Worm (Caenorhabditis elegans): ENCODE measurements around the gene F13B12.7.

F13B12.7 gene

DNA sequence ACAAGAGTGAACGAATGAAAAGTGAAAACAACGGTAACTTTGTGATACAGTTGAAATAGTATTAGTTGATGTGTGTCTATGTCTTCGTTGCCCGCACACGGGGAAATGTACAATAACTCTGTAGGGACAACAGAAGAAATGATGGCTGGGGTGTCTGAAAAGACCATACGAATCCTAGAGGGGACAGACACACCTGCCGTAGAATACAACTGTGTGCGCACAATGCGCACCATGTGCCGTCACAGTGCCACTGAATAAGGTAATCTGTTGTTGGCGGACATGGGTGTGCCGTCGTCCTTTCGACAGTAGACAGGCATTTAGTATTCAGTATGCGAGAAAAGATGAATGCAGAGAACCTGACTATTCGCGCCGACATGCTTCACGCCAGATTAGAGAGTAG lies 22.4 kb upstream of the F13B12.7 start:
- no peak for TF ChIP-seq med-1 (GFP tag; optimal IDR thresholded peaks at IDR 0.05; ENCODE audit: insufficient read depth)

DNA sequence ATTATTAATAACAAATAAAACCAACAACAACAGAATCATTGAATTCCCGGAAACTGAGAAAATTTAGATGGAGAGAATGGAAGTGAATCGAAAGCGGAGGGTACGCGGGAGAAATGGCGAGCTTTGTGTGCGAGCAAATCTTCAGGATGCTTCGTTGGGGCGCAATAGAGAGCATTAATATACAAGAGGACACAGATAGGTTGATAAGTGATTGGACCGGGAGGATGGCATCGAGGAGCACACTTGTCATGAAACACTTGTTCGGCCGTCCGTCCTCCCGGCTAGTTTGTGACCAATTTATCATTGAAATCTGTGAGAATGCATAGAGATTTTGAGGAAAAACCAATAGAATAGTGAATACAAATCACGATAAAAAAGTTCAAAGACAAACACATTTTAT lies 21.4 kb upstream of the F13B12.7 start:
- TF ChIP-seq med-1 (GFP tag; optimal IDR thresholded peaks at IDR 0.05; ENCODE audit: insufficient read depth) (no peak), ref-1 (GFP tag; conservative IDR thresholded peaks at IDR 0.05) (no peak), klf-2 (GFP tag; conservative IDR thresholded peaks at IDR 0.05) (no peak), ztf-29 (GFP tag; IDR thresholded peaks at IDR 0.05) (no peak), cog-1 (tag; optimal IDR thresholded peaks at IDR 0.05) (no peak), flt-1 (GFP tag; IDR thresholded peaks at IDR 0.05) (no peak), ztf-23 (GFP tag; IDR thresholded peaks at IDR 0.05) (no peak), T22C8.4 (GFP tag; IDR thresholded peaks at IDR 0.05) (no peak), tab-1 (GFP tag; IDR thresholded peaks at IDR 0.05) (no peak)

DNA sequence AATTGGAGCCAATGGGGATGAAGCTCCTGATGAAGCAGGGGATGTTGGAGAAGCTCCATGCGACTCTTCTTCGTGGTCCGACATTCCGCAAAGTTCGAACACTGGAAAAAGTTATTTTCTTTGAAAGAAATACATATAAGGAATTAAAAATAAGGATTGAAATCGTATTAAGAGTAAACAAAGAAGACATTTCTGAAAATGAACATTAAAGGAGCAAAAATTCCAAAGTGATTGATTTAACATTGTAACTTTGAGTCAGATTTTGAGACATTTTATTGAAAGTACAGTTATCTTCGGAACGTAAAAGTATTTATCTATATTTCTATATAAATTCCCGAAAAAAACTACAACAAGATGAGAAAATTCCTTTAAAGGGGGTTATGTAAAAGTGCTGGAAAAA lies 19.1 kb upstream of the F13B12.7 start, which contains the start of gene F13B12.1:
F13B12.1 (minus strand) TSS at position 101 of the 400 bp plus-strand sequence.
- no peak for TF ChIP-seq klf-2 (GFP tag; conservative IDR thresholded peaks at IDR 0.05)
- no peak for TF ChIP-seq ztf-29 (GFP tag; IDR thresholded peaks at IDR 0.05)
- TF ChIP-seq flt-1 (GFP tag; IDR thresholded peaks at IDR 0.05): no peak
- TF ChIP-seq tab-1 (GFP tag; IDR thresholded peaks at IDR 0.05): no peak
- no peak for TF ChIP-seq cog-1 (tag; optimal IDR thresholded peaks at IDR 0.05)
- TF ChIP-seq ref-1 (GFP tag; conservative IDR thresholded peaks at IDR 0.05): no peak
- no peak for TF ChIP-seq ztf-23 (GFP tag; IDR thresholded peaks at IDR 0.05)
- TF ChIP-seq med-1 (GFP tag; optimal IDR thresholded peaks at IDR 0.05; ENCODE audit: insufficient read depth): no peak
- TF ChIP-seq T22C8.4 (GFP tag; IDR thresholded peaks at IDR 0.05): no peak

DNA sequence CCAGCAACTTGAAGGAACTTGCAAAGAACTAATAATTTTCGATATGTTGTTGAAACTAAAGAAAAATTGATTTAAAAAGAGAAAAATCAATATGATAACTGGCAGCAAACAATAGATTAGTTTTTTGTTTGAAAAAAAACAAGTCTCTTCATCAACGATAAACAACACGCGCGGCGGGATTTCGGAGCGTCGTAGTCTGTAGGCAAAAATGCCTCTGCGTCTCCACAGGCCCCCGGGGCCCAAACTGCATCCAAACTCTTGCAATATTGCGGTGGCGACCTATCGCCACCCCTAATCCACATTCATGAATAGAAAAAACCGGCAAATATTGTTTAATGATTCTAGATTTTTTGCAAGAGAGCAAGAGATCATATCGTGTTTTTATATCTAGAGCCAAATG lies 18.5 kb upstream of the F13B12.7 start:
- TF ChIP-seq ref-1 (GFP tag; conservative IDR thresholded peaks at IDR 0.05): no peak
- TF ChIP-seq ztf-23 (GFP tag; IDR thresholded peaks at IDR 0.05): no peak
- TF ChIP-seq cog-1 (tag; optimal IDR thresholded peaks at IDR 0.05): no peak
- no peak for TF ChIP-seq flt-1 (GFP tag; IDR thresholded peaks at IDR 0.05)
- TF ChIP-seq klf-2 (GFP tag; conservative IDR thresholded peaks at IDR 0.05): no peak
- no peak for TF ChIP-seq med-1 (GFP tag; optimal IDR thresholded peaks at IDR 0.05; ENCODE audit: insufficient read depth)
- TF ChIP-seq tab-1 (GFP tag; IDR thresholded peaks at IDR 0.05): no peak
- no peak for TF ChIP-seq ztf-29 (GFP tag; IDR thresholded peaks at IDR 0.05)
- TF ChIP-seq T22C8.4 (GFP tag; IDR thresholded peaks at IDR 0.05): no peak

DNA sequence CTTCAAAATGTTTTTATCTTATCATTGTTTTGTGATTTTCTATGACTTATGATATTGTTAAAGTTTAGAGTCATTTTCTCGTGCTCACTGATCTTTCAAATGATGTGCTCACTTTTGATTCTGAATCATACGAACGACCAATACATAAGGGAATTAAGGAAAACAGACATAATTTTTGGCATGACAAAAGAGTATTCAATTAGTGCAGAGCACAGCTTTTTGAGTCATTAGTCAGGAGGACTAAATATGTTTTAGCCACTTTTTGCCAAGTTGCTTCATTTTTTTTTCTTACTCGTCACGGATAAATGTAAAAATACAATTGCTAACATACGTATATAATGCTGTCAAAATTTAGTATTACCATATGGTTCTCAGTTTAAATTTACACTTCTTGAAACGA lies 14.5 kb upstream of the F13B12.7 start, which contains the start of gene F13B12.2:
F13B12.2 (minus strand) TSS at position 2 of the 400 bp plus-strand sequence.
- TF ChIP-seq klf-2 (GFP tag; conservative IDR thresholded peaks at IDR 0.05): no peak

DNA sequence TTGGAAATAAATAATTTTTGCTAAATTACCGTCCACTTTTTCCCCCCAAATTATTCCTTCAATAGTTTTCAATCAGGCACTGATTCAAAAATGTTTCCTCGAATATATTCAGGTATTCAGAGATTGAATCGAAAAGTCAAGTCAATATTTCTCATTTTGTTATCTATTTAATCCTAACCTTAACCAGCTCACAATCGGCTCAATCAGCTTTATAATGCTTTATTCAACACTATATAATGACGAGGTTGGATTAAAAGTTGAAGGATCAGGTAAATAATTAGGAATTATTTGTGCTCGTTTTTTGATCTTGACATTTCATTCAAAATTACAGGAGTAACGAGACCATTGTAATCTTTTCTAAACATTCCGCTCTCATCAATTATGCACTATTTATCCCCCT lies 13.1 kb upstream of the F13B12.7 start:
- TF ChIP-seq tab-1 (GFP tag; IDR thresholded peaks at IDR 0.05) (no peak), flt-1 (GFP tag; IDR thresholded peaks at IDR 0.05) (no peak), ztf-23 (GFP tag; IDR thresholded peaks at IDR 0.05) (no peak), klf-2 (GFP tag; conservative IDR thresholded peaks at IDR 0.05) (no peak), cog-1 (tag; optimal IDR thresholded peaks at IDR 0.05) (no peak), T22C8.4 (GFP tag; IDR thresholded peaks at IDR 0.05) (no peak), med-1 (GFP tag; optimal IDR thresholded peaks at IDR 0.05; ENCODE audit: insufficient read depth) (no peak), ref-1 (GFP tag; conservative IDR thresholded peaks at IDR 0.05) (no peak), ztf-29 (GFP tag; IDR thresholded peaks at IDR 0.05) (no peak)

DNA sequence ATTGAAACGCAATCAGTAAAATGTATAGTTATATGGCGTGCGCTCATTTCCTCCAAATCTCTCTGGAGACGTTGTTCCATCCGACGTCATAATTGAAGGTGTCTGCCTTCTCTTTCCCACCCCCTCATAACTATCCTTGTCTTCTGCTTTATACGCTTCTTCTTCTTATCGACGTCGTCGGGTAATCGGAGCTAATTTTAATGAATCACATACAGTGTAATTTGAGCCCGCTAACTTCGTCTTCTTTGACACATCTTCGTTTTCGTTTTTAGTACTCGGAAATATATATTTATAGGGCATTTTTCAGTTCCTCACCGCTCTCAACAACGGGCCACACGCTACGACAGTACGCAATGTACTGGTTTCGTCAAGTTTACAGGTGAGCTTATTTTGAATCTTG lies 7.2 kb upstream of the F13B12.7 start, which contains the start of gene ins-1:
ins-1 (plus strand) TSS at position 301 of the 400 bp plus-strand sequence.
- TF ChIP-seq cog-1 (tag; optimal IDR thresholded peaks at IDR 0.05): no peak
- no peak for TF ChIP-seq ztf-29 (GFP tag; IDR thresholded peaks at IDR 0.05)
- no peak for TF ChIP-seq ref-1 (GFP tag; conservative IDR thresholded peaks at IDR 0.05)
- TF ChIP-seq ztf-23 (GFP tag; IDR thresholded peaks at IDR 0.05): no peak
- TF ChIP-seq klf-2 (GFP tag; conservative IDR thresholded peaks at IDR 0.05): no peak
- no peak for TF ChIP-seq flt-1 (GFP tag; IDR thresholded peaks at IDR 0.05)
- TF ChIP-seq tab-1 (GFP tag; IDR thresholded peaks at IDR 0.05): no peak
- TF ChIP-seq med-1 (GFP tag; optimal IDR thresholded peaks at IDR 0.05; ENCODE audit: insufficient read depth): no peak
- TF ChIP-seq T22C8.4 (GFP tag; IDR thresholded peaks at IDR 0.05): no peak

DNA sequence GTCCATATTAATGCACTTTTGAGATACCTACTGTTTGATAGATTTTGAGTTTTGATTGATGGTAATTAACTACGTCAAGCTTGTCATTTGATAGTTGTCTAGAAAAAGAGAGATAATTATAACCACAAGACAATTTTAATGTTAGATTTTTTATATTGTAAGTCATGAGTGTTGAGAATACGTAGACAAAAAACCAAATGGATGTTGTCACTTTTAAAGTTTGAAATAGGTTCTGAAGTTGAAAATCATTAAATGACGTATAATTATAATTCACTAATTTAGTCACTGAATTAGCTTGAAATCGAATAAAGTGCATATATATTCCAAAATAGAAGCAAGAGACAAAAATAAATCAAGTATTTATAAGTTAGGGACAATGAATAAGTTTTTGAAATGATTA lies 6.5 kb upstream of the F13B12.7 start:
- TF ChIP-seq klf-2 (GFP tag; conservative IDR thresholded peaks at IDR 0.05) (no peak), ztf-29 (GFP tag; IDR thresholded peaks at IDR 0.05) (no peak), T22C8.4 (GFP tag; IDR thresholded peaks at IDR 0.05) (no peak), cog-1 (tag; optimal IDR thresholded peaks at IDR 0.05) (no peak), tab-1 (GFP tag; IDR thresholded peaks at IDR 0.05) (no peak), flt-1 (GFP tag; IDR thresholded peaks at IDR 0.05) (no peak), ztf-23 (GFP tag; IDR thresholded peaks at IDR 0.05) (no peak), med-1 (GFP tag; optimal IDR thresholded peaks at IDR 0.05; ENCODE audit: insufficient read depth) (no peak), ref-1 (GFP tag; conservative IDR thresholded peaks at IDR 0.05) (no peak)

DNA sequence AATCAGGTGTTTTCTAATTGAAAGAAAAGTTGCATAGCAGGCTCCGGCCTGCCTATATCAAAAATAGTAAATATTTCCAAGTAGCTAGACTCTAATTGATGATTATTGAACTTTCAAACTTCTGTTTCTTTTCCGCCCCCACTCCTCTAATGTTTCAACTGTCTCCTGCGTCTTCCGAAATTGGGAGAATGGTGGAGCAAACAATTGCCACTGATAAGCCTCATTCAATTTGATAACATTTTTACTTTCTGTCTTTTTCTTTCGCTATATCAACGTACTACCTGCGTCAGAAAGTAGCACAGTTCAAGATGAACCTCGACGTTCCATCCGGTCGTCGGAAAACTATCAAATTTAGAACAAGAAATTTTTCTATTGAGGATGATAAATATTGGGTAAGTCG lies 4.7 kb upstream of the F13B12.7 start, which contains the start of gene F13B12.3:
F13B12.3 (plus strand) TSS at position 223 of the 400 bp plus-strand sequence.
- TF ChIP-seq T22C8.4 (GFP tag; IDR thresholded peaks at IDR 0.05) (no peak), ref-1 (GFP tag; conservative IDR thresholded peaks at IDR 0.05) (0 out of 2 replicates have a peak, but pooled peaks have one; percentile 2)

DNA sequence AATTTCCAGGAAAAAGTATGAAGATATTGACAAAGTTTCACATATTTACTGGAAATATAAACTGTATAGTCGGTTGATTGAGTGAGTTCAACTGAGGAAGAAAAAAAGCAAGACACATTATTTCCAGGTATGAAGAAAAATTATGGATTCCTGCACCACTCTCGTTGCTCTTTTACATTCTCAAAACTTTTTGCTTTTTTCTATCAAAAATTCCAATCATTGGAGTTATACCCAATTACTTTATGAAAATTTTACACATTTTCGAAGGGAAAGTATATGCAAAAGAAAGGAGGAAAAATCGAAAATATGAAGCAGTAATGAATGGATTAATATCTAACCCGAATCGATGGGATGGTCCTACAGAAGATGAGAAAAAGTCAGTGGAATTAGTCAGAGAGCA lies 706 bp upstream of the F13B12.7 start:
- TF ChIP-seq ztf-23 (GFP tag; IDR thresholded peaks at IDR 0.05) (no peak), med-1 (GFP tag; optimal IDR thresholded peaks at IDR 0.05; ENCODE audit: insufficient read depth) (no peak), tab-1 (GFP tag; IDR thresholded peaks at IDR 0.05) (no peak), T22C8.4 (GFP tag; IDR thresholded peaks at IDR 0.05) (no peak), cog-1 (tag; optimal IDR thresholded peaks at IDR 0.05) (no peak), ztf-29 (GFP tag; IDR thresholded peaks at IDR 0.05) (no peak), ref-1 (GFP tag; conservative IDR thresholded peaks at IDR 0.05) (no peak), klf-2 (GFP tag; conservative IDR thresholded peaks at IDR 0.05) (no peak), flt-1 (GFP tag; IDR thresholded peaks at IDR 0.05) (no peak)

Measured in whole organism, midembryonic.